Worm (Caenorhabditis elegans) whole organism, L4/young adult: ENCODE results near the gene Y57A10C.9.

ENCODE experiments used
- dao-5 ChIP-seq: sonication (generic microtip); optimal IDR thresholded peaks from 2 replicates; lab custom pipeline; 2016; ENCODE audit warnings: missing genotype, missing genetic modification characterization, moderate library complexity, missing compliant biosample characterization
- him-1 ChIP-seq: sonication (generic microtip); optimal IDR thresholded peaks from 2 replicates; lab custom pipeline; 2016; ENCODE audit warnings: missing genotype, missing genetic modification reagents, missing genetic modification characterization, missing compliant biosample characterization

DNA sequence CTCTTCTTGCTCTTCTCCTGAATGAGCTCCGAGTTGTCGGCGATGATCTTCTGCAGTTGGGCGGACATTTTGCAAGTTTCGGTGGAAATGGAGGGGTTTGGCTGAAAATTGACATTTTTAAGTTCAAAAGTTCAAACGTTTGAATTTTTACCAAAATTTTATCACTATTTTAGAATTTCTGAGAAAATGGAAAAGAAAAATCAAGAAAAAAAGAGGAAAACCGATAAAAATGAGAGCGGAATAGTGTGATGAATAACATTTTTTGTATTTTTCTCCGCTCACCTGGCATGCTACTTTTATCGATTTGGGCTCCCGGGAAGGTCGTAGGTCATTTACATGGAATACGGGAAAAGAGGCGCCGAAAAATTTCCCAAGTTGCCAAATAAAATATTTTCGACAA, 46.7 kb upstream of the Y57A10C.9 start, which contains the start of gene F15A4.10:
- TF ChIP-seq him-1 (tag; lab: Kevin White, UChicago): no peak
- no peak for TF ChIP-seq dao-5
